Fruit fly (Drosophila melanogaster): Measurements from ENCODE around the gene CG31546.

The CG31546 gene

DNA sequence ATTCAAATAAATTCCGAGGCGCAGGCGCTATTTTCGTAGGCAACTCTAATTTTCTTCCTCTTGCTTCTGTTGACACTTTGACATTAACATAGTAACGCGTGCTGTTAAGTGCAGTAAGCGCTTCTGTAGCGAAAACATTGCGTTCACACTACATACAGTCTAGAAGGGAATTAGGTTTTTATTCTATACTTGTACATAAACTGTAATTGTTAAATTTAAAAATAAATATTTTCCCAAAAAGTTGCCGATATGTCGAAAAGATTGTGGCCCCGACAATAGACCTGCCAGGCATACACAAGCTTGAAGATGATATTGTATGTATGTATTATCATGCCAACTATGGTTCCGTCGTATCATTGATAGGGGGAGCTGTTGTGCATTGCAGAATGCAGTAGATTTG is 28.9 kb downstream of the CG31546 start, which contains the start of gene asl (continued):
- no peak for TF ChIP-seq sim (GFP tag; IDR thresholded peaks at IDR 0.05)
- no peak for TF ChIP-seq CG1832 (GFP tag; optimal IDR thresholded peaks at IDR 0.05)
- peak; percentile 72 for TF ChIP-seq stwl (tag; optimal IDR thresholded peaks at IDR 0.05)
- TF ChIP-seq CG8281 (tag; optimal IDR thresholded peaks at IDR 0.05): no peak
- TF ChIP-seq ken (GFP tag; IDR thresholded peaks at IDR 0.05): peak; percentile 65; the same call in 1 of the 3 replicates
- peak; percentile 58 for TF ChIP-seq Mad (GFP tag; optimal IDR thresholded peaks at IDR 0.05)
- no peak for TF ChIP-seq slou (GFP tag; optimal IDR thresholded peaks at IDR 0.05)
- no peak for TF ChIP-seq lov (optimal IDR thresholded peaks at IDR 0.05)
- TF ChIP-seq lov (GFP tag; IDR thresholded peaks at IDR 0.05): 0 out of 3 replicates have a peak, but pooled peaks have one; percentile 50
- peak; percentile 58 for TF ChIP-seq CG10979 (tag; optimal IDR thresholded peaks at IDR 0.05)
- TF ChIP-seq unpg (GFP tag; optimal IDR thresholded peaks at IDR 0.05): peak; percentile 72
- no peak for TF ChIP-seq CG10321 (GFP tag; IDR thresholded peaks at IDR 0.05)
- 0 out of 2 replicates have a peak, but pooled peaks have one; percentile 26 for TF ChIP-seq CG11696 (GFP tag; IDR thresholded peaks at IDR 0.05)
- peak; percentile 56 for TF ChIP-seq CG18619 (GFP tag; optimal IDR thresholded peaks at IDR 0.05)
- TF ChIP-seq CG14014 (GFP tag; IDR thresholded peaks at IDR 0.05): peak; percentile 57; the same call in 1 of the 2 replicates
- TF ChIP-seq z (GFP tag; IDR thresholded peaks at IDR 0.05): no peak
- peak; percentile 62 for TF ChIP-seq twi (tag; optimal IDR thresholded peaks at IDR 0.05)
- peak; percentile 56 to 65 for TF ChIP-seq dpn (GFP tag; optimal IDR thresholded peaks at IDR 0.05)
- peak; percentile 61 for TF ChIP-seq CG9797 (GFP tag; optimal IDR thresholded peaks at IDR 0.05)
- TF ChIP-seq Stat92E (GFP tag; optimal IDR thresholded peaks at IDR 0.05): no peak
- peak; percentile 53 for TF ChIP-seq CG3995 (GFP tag; optimal IDR thresholded peaks at IDR 0.05)
- no peak for TF ChIP-seq MTF-1 (GFP tag; optimal IDR thresholded peaks at IDR 0.05; ENCODE audit: borderline replicate concordance)
- peak; percentile 4 for TF ChIP-seq CG12942 (GFP tag; optimal IDR thresholded peaks at IDR 0.05)
- peak; percentile 56 for TF ChIP-seq CG1647 (GFP tag; optimal IDR thresholded peaks at IDR 0.05)
- TF ChIP-seq dysf (GFP tag; IDR thresholded peaks at IDR 0.05): peak; percentile 76
- TF ChIP-seq nerfin-1 (tag; optimal IDR thresholded peaks at IDR 0.05): peak; percentile 67
- TF ChIP-seq CG4617 (GFP tag; optimal IDR thresholded peaks at IDR 0.05; ENCODE audit: borderline replicate concordance): peak; percentile 70
- peak; percentile 96 for TF ChIP-seq Elba2 (GFP tag; optimal IDR thresholded peaks at IDR 0.05)
- TF ChIP-seq gfzf (GFP tag; optimal IDR thresholded peaks at IDR 0.05): peak; percentile 37
- TF ChIP-seq CG14710 (tag; optimal IDR thresholded peaks at IDR 0.05): peak; percentile 88
- TF ChIP-seq Bteb2 (GFP tag; optimal IDR thresholded peaks at IDR 0.05): no peak
- no peak for TF ChIP-seq her (GFP tag; optimal IDR thresholded peaks at IDR 0.05)
- TF ChIP-seq gcm2 (GFP tag; optimal IDR thresholded peaks at IDR 0.05): no peak
- peak; percentile 60 for TF ChIP-seq HLH54F (GFP tag; optimal IDR thresholded peaks at IDR 0.05)
- no peak for TF ChIP-seq seq (GFP tag; IDR thresholded peaks at IDR 0.05)
- no peak for TF ChIP-seq trh (GFP tag; optimal IDR thresholded peaks at IDR 0.05)
- TF ChIP-seq sug (tag; optimal IDR thresholded peaks at IDR 0.05): peak; percentile 64
- TF ChIP-seq nerfin-2 (GFP tag; IDR thresholded peaks at IDR 0.05; ENCODE audit: partially characterized antibody): no peak
- TF ChIP-seq CG4360 (GFP tag; IDR thresholded peaks at IDR 0.05): no peak
- TF ChIP-seq CG9727 (GFP tag; optimal IDR thresholded peaks at IDR 0.05): peak; percentile 41
- TF ChIP-seq grn (GFP tag; optimal IDR thresholded peaks at IDR 0.05): no peak
- peak; percentile 91 for TF ChIP-seq Med (GFP tag)
- peak; percentile 56 for TF ChIP-seq Atf6 (GFP tag; IDR thresholded peaks at IDR 0.05)
- no peak for TF ChIP-seq hkb (optimal IDR thresholded peaks at IDR 0.05)
- TF ChIP-seq hkb (GFP tag; IDR thresholded peaks at IDR 0.05): peak; percentile 26; the same call in 1 of the 2 replicates
- no peak for TF ChIP-seq D19B (GFP tag; optimal IDR thresholded peaks at IDR 0.05)
- peak; percentile 25 for TF ChIP-seq fd3F (GFP tag; optimal IDR thresholded peaks at IDR 0.05)
- no peak for TF ChIP-seq CG42726 (GFP tag; IDR thresholded peaks at IDR 0.05; ENCODE audit: partially characterized antibody)
- TF ChIP-seq run (tag; optimal IDR thresholded peaks at IDR 0.05): no peak
- peak; percentile 57; the same call in 1 of the 3 replicates for TF ChIP-seq CG6791 (GFP tag; IDR thresholded peaks at IDR 0.05; ENCODE audit: partially characterized antibody)
- peak; percentile 49; the same call in 1 of the 2 replicates for TF ChIP-seq CG7372 (GFP tag; IDR thresholded peaks at IDR 0.05)
